Fruit fly (Drosophila melanogaster) whole organism, embryonic: ENCODE measurements around the gene Rab9D.

Source experiments
- Abd-B ChIP-seq: fragments of 200-800 bp; sonication (Bioruptor generic); optimal IDR thresholded peaks from 2 replicates; lab custom pipeline; 2018; ENCODE audit warnings: missing biosample characterization, mild to moderate bottlenecking, missing genetic modification characterization, moderate library complexity
- Aef1 ChIP-seq: fragments of 200-800 bp; sonication (Bioruptor generic); IDR thresholded peaks from 3 replicates; pipeline ENCODE4 v1.3.6; 2022; ENCODE audit warnings: missing biosample characterization, missing genetic modification characterization
- CG10462 ChIP-seq: fragments of 200-800 bp; sonication (Bioruptor generic); optimal IDR thresholded peaks from 2 replicates; lab custom pipeline; 2016; ENCODE audit warnings: missing biosample characterization, missing genetic modification characterization
- CG10565 ChIP-seq: fragments of 200-800 bp; sonication (Bioruptor generic); optimal IDR thresholded peaks from 3 replicates; lab custom pipeline; 2016; ENCODE audit warnings: missing biosample characterization, mild to moderate bottlenecking, missing genetic modification characterization
- CG11398 ChIP-seq: fragments of 200-800 bp; sonication (Bioruptor generic); optimal IDR thresholded peaks from 2 replicates; lab custom pipeline; 2016; ENCODE audit warnings: missing biosample characterization, missing genetic modification characterization
- CG11456 ChIP-seq: fragments of 200-800 bp; sonication (Bioruptor generic); IDR thresholded peaks from 3 replicates; pipeline ENCODE4 v1.3.6; 2022; ENCODE audit warnings: missing biosample characterization, missing genetic modification characterization
- CG12299 ChIP-seq: fragments of 200-800 bp; sonication (Bioruptor generic); optimal IDR thresholded peaks from 2 replicates; lab custom pipeline; 2018; ENCODE audit warnings: missing biosample characterization, mild to moderate bottlenecking, missing genetic modification characterization
- CG1233 ChIP-seq: fragments of 200-800 bp; sonication (Bioruptor generic); optimal IDR thresholded peaks from 4 replicates; lab custom pipeline; 2018; ENCODE audit warnings: missing biosample characterization, mild to moderate bottlenecking, missing genetic modification characterization
- CG14050 ChIP-seq: fragments of 200-800 bp; sonication (Bioruptor generic); IDR thresholded peaks from 3 replicates; pipeline ENCODE4 v1.3.6; 2022; ENCODE audit warnings: missing biosample characterization, missing genetic modification characterization
- CG16779 ChIP-seq: fragments of 200-800 bp; sonication (Bioruptor generic); IDR thresholded peaks from 2 replicates; pipeline ENCODE4 v1.3.6; 2022; ENCODE audit warnings: missing biosample characterization, missing genetic modification characterization
- CG17385 ChIP-seq: fragments of 200-800 bp; sonication (Bioruptor generic); optimal IDR thresholded peaks from 3 replicates; lab custom pipeline; 2018; ENCODE audit warnings: missing biosample characterization, mild to moderate bottlenecking, missing genetic modification characterization
- CG18011 ChIP-seq: fragments of 200-800 bp; sonication (Bioruptor generic); optimal IDR thresholded peaks from 2 replicates; lab custom pipeline; 2017; ENCODE audit warnings: missing biosample characterization, missing genetic modification characterization, mild to moderate bottlenecking, moderate library complexity, missing genotype
- CG2129 ChIP-seq: fragments of 200-800 bp; sonication (Bioruptor generic); IDR thresholded peaks from 2 replicates; pipeline ENCODE4 v1.3.6; 2022; ENCODE audit warnings: missing biosample characterization, missing genetic modification characterization; ENCODE audit not compliant: partially characterized antibody
- CG2199 ChIP-seq: fragments of 200-800 bp; sonication (Bioruptor generic); IDR thresholded peaks from 3 replicates; pipeline ENCODE4 v1.3.6; 2022; ENCODE audit warnings: missing biosample characterization, missing genetic modification characterization
- CG2202 ChIP-seq: fragments of 200-800 bp; sonication (Bioruptor generic); optimal IDR thresholded peaks from 2 replicates; lab custom pipeline; 2018; ENCODE audit warnings: missing biosample characterization, mild to moderate bottlenecking, missing genetic modification characterization
- CG3838 ChIP-seq: fragments of 200-800 bp; sonication (Bioruptor generic); optimal IDR thresholded peaks from 3 replicates; lab custom pipeline; 2016; ENCODE audit warnings: missing biosample characterization, missing genetic modification characterization
- CG4282 ChIP-seq: fragments of 200-800 bp; sonication (Bioruptor generic); optimal IDR thresholded peaks from 2 replicates; lab custom pipeline; 2016; ENCODE audit warnings: missing biosample characterization, missing genetic modification characterization
- CG4404 ChIP-seq: fragments of 200-800 bp; sonication (Bioruptor generic); IDR thresholded peaks from 2 replicates; pipeline ENCODE4 v1.3.6; 2022; ENCODE audit warnings: missing biosample characterization, missing genetic modification characterization
- CG8478 ChIP-seq: fragments of >200 bp; optimal IDR thresholded peaks from 2 replicates; lab custom pipeline; 2018
- CG8924 ChIP-seq: fragments of 200-800 bp; optimal IDR thresholded peaks from 3 replicates; lab custom pipeline; 2019; ENCODE audit warnings: missing biosample characterization, mild to moderate bottlenecking, missing genetic modification characterization, moderate library complexity
- CG9609 ChIP-seq: fragments of 200-800 bp; sonication (Bioruptor generic); optimal IDR thresholded peaks from 3 replicates; lab custom pipeline; 2016; ENCODE audit warnings: missing biosample characterization, missing genetic modification characterization
- CG9797 ChIP-seq: fragments of 200-800 bp; sonication (Bioruptor generic); optimal IDR thresholded peaks from 3 replicates; lab custom pipeline; 2018; ENCODE audit warnings: missing biosample characterization, mild to moderate bottlenecking, missing genetic modification characterization
- D19B ChIP-seq: fragments of 200-800 bp; sonication (Bioruptor generic); optimal IDR thresholded peaks from 2 replicates; lab custom pipeline; 2017; ENCODE audit warnings: missing biosample characterization, mild to moderate bottlenecking, missing genetic modification characterization
- Deaf1 ChIP-seq: fragments of 200-800 bp; optimal IDR thresholded peaks from 3 replicates; lab custom pipeline; 2019; ENCODE audit warnings: missing biosample characterization, mild to moderate bottlenecking, missing genetic modification characterization, moderate library complexity
- Dp ChIP-seq: fragments of 200-800 bp; sonication (Bioruptor generic); optimal IDR thresholded peaks from 2 replicates; lab custom pipeline; 2018; ENCODE audit warnings: missing biosample characterization, mild to moderate bottlenecking, missing genetic modification characterization, moderate library complexity
- Drgx ChIP-seq: fragments of 200-800 bp; sonication (Bioruptor generic); IDR thresholded peaks from 2 replicates; pipeline ENCODE4 v1.3.6; 2022; ENCODE audit warnings: missing biosample characterization, missing genetic modification characterization
- E2f1 ChIP-seq: fragments of 200-800 bp; sonication (Bioruptor generic); IDR thresholded peaks from 2 replicates; pipeline ENCODE4 v1.3.6; 2022; ENCODE audit warnings: missing biosample characterization, missing genetic modification characterization
- Ets97D ChIP-seq: fragments of 200-800 bp; sonication (Bioruptor generic); optimal IDR thresholded peaks from 3 replicates; lab custom pipeline; 2016; ENCODE audit warnings: missing biosample characterization, missing genetic modification characterization
- HmgZ ChIP-seq: fragments of 200-800 bp; sonication (Bioruptor generic); optimal IDR thresholded peaks from 2 replicates; lab custom pipeline; 2018; ENCODE audit warnings: missing biosample characterization, mild to moderate bottlenecking, missing genetic modification characterization
- Hr78 ChIP-seq, 2 experiments: fragments of 200-800 bp in 1 of 2; fragments of >200 bp in 1 of 2; sonication (Bioruptor generic) in 1 of 2; optimal IDR thresholded peaks; 2 replicates each; lab custom pipeline; 2017 to 2019; ENCODE audit warnings: missing biosample characterization in 2 of 2, missing genetic modification characterization in 2 of 2, mild to moderate bottlenecking in 1 of 2, moderate library complexity in 1 of 2
- MBD-R2 ChIP-seq: fragments of 200-800 bp; sonication (Bioruptor generic); IDR thresholded peaks from 2 replicates; pipeline ENCODE4 v1.3.6; 2022; ENCODE audit warnings: missing biosample characterization, missing genetic modification characterization
- MESR4 ChIP-seq: fragments of 200-800 bp; sonication (Bioruptor generic); optimal IDR thresholded peaks from 2 replicates; lab custom pipeline; 2018; ENCODE audit warnings: missing biosample characterization, mild to moderate bottlenecking, missing genetic modification characterization, moderate library complexity
- NfI ChIP-seq: fragments of 200-800 bp; sonication (Bioruptor generic); optimal IDR thresholded peaks from 3 replicates; lab custom pipeline; 2018; ENCODE audit warnings: missing biosample characterization, mild to moderate bottlenecking, missing genetic modification characterization, moderate library complexity
- Ptx1 ChIP-seq: fragments of 200-800 bp; sonication (Bioruptor generic); IDR thresholded peaks from 2 replicates; pipeline ENCODE4 v1.3.6; 2022; ENCODE audit warnings: missing biosample characterization, missing genetic modification characterization
- Sox102F ChIP-seq: fragments of 200-800 bp; sonication (Bioruptor generic); optimal IDR thresholded peaks from 2 replicates; lab custom pipeline; 2018; ENCODE audit warnings: missing biosample characterization, mild to moderate bottlenecking, missing genetic modification characterization, moderate library complexity
- Stat92E ChIP-seq, 3 experiments: fragments of >200 bp in 2 of 3; fragments of 200-800 bp in 1 of 3; sonication (Bioruptor generic) in 1 of 3; optimal IDR thresholded peaks; 2 replicates each; lab custom pipeline; 2017 to 2019; ENCODE audit warnings: missing biosample characterization in 3 of 3, missing genetic modification characterization in 3 of 3, mild to moderate bottlenecking in 1 of 3, moderate library complexity in 1 of 3
- ap ChIP-seq: fragments of 200-800 bp; sonication (Bioruptor generic); IDR thresholded peaks from 2 replicates; pipeline ENCODE4 v1.3.6; 2022; ENCODE audit warnings: missing biosample characterization, missing genetic modification characterization
- cwo ChIP-seq: fragments of 200-800 bp; sonication (Bioruptor generic); optimal IDR thresholded peaks from 3 replicates; lab custom pipeline; 2017; ENCODE audit warnings: missing biosample characterization, missing genetic modification characterization, mild to moderate bottlenecking, moderate library complexity, missing genetic modification reagents
- dimm ChIP-seq: fragments of 200-800 bp; sonication (Bioruptor generic); IDR thresholded peaks from 2 replicates; pipeline ENCODE4 v1.3.6; 2022; ENCODE audit warnings: missing biosample characterization, missing genetic modification characterization
- fd3F ChIP-seq: fragments of 200-800 bp; sonication (Bioruptor generic); optimal IDR thresholded peaks from 2 replicates; lab custom pipeline; 2018; ENCODE audit warnings: missing biosample characterization, mild to moderate bottlenecking, missing genetic modification characterization, moderate library complexity
- fd96Cb ChIP-seq: fragments of 200-800 bp; sonication (Bioruptor generic); optimal IDR thresholded peaks from 2 replicates; lab custom pipeline; 2018; ENCODE audit warnings: missing biosample characterization, mild to moderate bottlenecking, missing genetic modification characterization, moderate library complexity
- gem ChIP-seq: fragments of 200-800 bp; sonication (Bioruptor generic); optimal IDR thresholded peaks from 2 replicates; lab custom pipeline; 2019; ENCODE audit warnings: missing biosample characterization, mild to moderate bottlenecking, missing genetic modification characterization, moderate library complexity
- knrl ChIP-seq: fragments of 200-800 bp; sonication (Bioruptor generic); IDR thresholded peaks from 3 replicates; pipeline ENCODE4 v1.3.6; 2022; ENCODE audit warnings: missing biosample characterization, missing genetic modification characterization; ENCODE audit not compliant: partially characterized antibody
- lola ChIP-seq, 3 experiments: fragments of >200 bp in 2 of 3; fragments of 200-800 bp in 1 of 3; sonication (Bioruptor generic) in 1 of 3; optimal IDR thresholded peaks; 2 replicates each; lab custom pipeline; 2017 to 2019; ENCODE audit warnings: missing biosample characterization in 3 of 3, missing genetic modification characterization in 3 of 3, mild to moderate bottlenecking in 1 of 3, moderate library complexity in 1 of 3
- pum ChIP-seq: fragments of 200-800 bp; sonication (Bioruptor generic); optimal IDR thresholded peaks from 2 replicates; lab custom pipeline; 2016; ENCODE audit warnings: missing biosample characterization, missing genetic modification characterization
- repo ChIP-seq: fragments of 200-800 bp; sonication (Bioruptor generic); optimal IDR thresholded peaks from 2 replicates; lab custom pipeline; 2016; ENCODE audit warnings: missing biosample characterization, missing genetic modification characterization
- ro ChIP-seq: fragments of 200-800 bp; sonication (Bioruptor generic); IDR thresholded peaks from 2 replicates; pipeline ENCODE4 v1.3.6; 2022; ENCODE audit warnings: missing biosample characterization, missing genetic modification characterization
- tap ChIP-seq: fragments of 200-800 bp; optimal IDR thresholded peaks from 3 replicates; lab custom pipeline; 2019; ENCODE audit warnings: missing biosample characterization, mild to moderate bottlenecking, missing genetic modification characterization, moderate library complexity
- wek ChIP-seq: fragments of 200-800 bp; sonication (Bioruptor generic); optimal IDR thresholded peaks from 3 replicates; lab custom pipeline; 2018; ENCODE audit warnings: missing biosample characterization, mild to moderate bottlenecking, missing genetic modification characterization, moderate library complexity

Rab9D gene

dm6 chrX:10600254-10600916 is 11.5 kb downstream of the Rab9D start (continued):
- TF ChIP-seq Ptx1 (GFP tag; lab: Robert Waterston, UW) (peak; percentile 72), dimm (GFP tag; lab: Robert Waterston, UW) (no peak), CG4404 (GFP tag; lab: Robert Waterston, UW) (no peak), CG8924 (tag; lab: Kevin White, UChicago) (peak; percentile 23), CG2129 (GFP tag; lab: Robert Waterston, UW) (no peak), NfI (GFP tag; lab: Kevin White, UChicago) (peak; percentile 46), Ets97D (no peak), Sox102F (GFP tag; lab: Kevin White, UChicago) (peak; percentile 71), CG1233 (GFP tag; lab: Kevin White, UChicago) (peak; percentile 41), Dp (GFP tag; lab: Kevin White, UChicago) (peak; percentile 22), CG8478 (lab: Kevin White, UChicago) (no peak), lola (GFP tag; optimal IDR thresholded peaks at IDR 0.05; lab: Kevin White, UChicago) (no peak), fd96Cb (tag; lab: Kevin White, UChicago) (peak; percentile 55), knrl (GFP tag; lab: Robert Waterston, UW) (no peak), CG2202 (no peak), Hr78 (GFP tag; optimal IDR thresholded peaks at IDR 0.05; lab: Kevin White, UChicago) (no peak), tap (tag; lab: Kevin White, UChicago) (peak; percentile 49), CG3838 (GFP tag; lab: Kevin White, UChicago) (no peak), Stat92E (GFP tag; optimal IDR thresholded peaks at IDR 0.05; lab: Kevin White, UChicago) (no peak), CG10462 (no peak), CG11456 (peak; percentile 61; the same call in 1 of the 3 replicates), CG18011 (GFP tag; lab: Kevin White, UChicago) (peak; percentile 31), CG14050 (GFP tag; lab: Robert Waterston, UW) (peak; percentile 49; the same call in 2 of the 3 replicates), HmgZ (no peak), Drgx (GFP tag; lab: Robert Waterston, UW) (no peak), ro (GFP tag; lab: Robert Waterston, UW) (no peak), CG12299 (tag; lab: Kevin White, UChicago) (no peak), repo (GFP tag; lab: Kevin White, UChicago) (no peak), pum (GFP tag; lab: Kevin White, UChicago) (peak; percentile 23), CG2199 (no peak), CG9797 (GFP tag; lab: Kevin White, UChicago) (no peak), fd3F (GFP tag; lab: Kevin White, UChicago) (peak; percentile 16), ap (GFP tag; lab: Robert Waterston, UW) (peak; percentile 55), CG4282 (peak; percentile 48), Aef1 (GFP tag; lab: Robert Waterston, UW) (peak; percentile 73), CG11398 (GFP tag; lab: Kevin White, UChicago) (no peak), cwo (GFP tag; lab: Kevin White, UChicago) (peak; percentile 4), Deaf1 (peak; percentile 6), CG16779 (GFP tag; lab: Robert Waterston, UW) (no peak; the same call in 1 of the 2 replicates), MBD-R2 (GFP tag; lab: Robert Waterston, UW) (peak; percentile 26; the same call in 1 of the 2 replicates), CG17385 (GFP tag; lab: Kevin White, UChicago) (peak; percentile 36), CG10565 (GFP tag; lab: Kevin White, UChicago) (no peak), D19B (GFP tag; lab: Kevin White, UChicago) (no peak), gem (peak; percentile 67), E2f1 (GFP tag; lab: Robert Waterston, UW) (peak; percentile 50; the same call in 1 of the 2 replicates), Abd-B (GFP tag; lab: Kevin White, UChicago) (peak; percentile 0), wek (no peak), CG9609 (peak; percentile 24), MESR4 (GFP tag; lab: Kevin White, UChicago) (no peak)
